Worm (Caenorhabditis elegans) whole organism, L1 larva: ENCODE data around the gene sra-28.

Experiments
- C04F5.9 ChIP-seq: sonication (generic microtip); optimal IDR thresholded peaks from 2 replicates; lab custom pipeline; 2016; ENCODE audit warnings: missing genetic modification characterization, missing compliant biosample characterization
- Y116A8C.19 ChIP-seq: sonication (generic microtip); optimal IDR thresholded peaks from 2 replicates; lab custom pipeline; 2016; ENCODE audit warnings: missing compliant biosample characterization, missing genetic modification characterization, borderline replicate concordance
- aha-1 ChIP-seq: fragments of 150-350 bp; optimal IDR thresholded peaks from 2 replicates; lab custom pipeline; 2014; ENCODE audit warnings: missing biosample characterization, missing genetic modification characterization
- alr-1 ChIP-seq: fragments of 200-800 bp; sonication (Bioruptor generic); optimal IDR thresholded peaks from 2 replicates; lab custom pipeline; 2018; ENCODE audit warnings: borderline replicate concordance, mild to moderate bottlenecking, missing genetic modification characterization, missing compliant biosample characterization
- blmp-1 ChIP-seq: fragments of 150-350 bp; optimal IDR thresholded peaks from 2 replicates; lab custom pipeline; 2014; ENCODE audit warnings: missing biosample characterization, missing genetic modification characterization
- ceh-63 ChIP-seq: fragments of 200-800 bp; sonication (Bioruptor generic); optimal IDR thresholded peaks from 2 replicates; lab custom pipeline; 2018; ENCODE audit warnings: mild to moderate bottlenecking, missing genetic modification characterization, missing compliant biosample characterization
- ceh-90 ChIP-seq: sonication (generic microtip); optimal IDR thresholded peaks from 2 replicates; lab custom pipeline; 2016; ENCODE audit warnings: missing genetic modification characterization, missing compliant biosample characterization
- ces-1 ChIP-seq: fragments of 150-350 bp; optimal IDR thresholded peaks from 2 replicates; lab custom pipeline; 2014; ENCODE audit warnings: missing biosample characterization, missing genetic modification reagents, missing genetic modification characterization
- dpl-1 ChIP-seq, 3 experiments: fragments of 150-350 bp in 2 of 3; sonication (generic microtip) in 1 of 3; optimal IDR thresholded peaks; 2 replicates each; lab custom pipeline; 2014 to 2017; ENCODE audit warnings: missing biosample characterization in 3 of 3, missing genetic modification characterization in 3 of 3, missing genetic modification reagents in 3 of 3
- efl-1 ChIP-seq, 4 experiments: fragments of 150-350 bp; optimal IDR thresholded peaks in 3 of 4; peaks in 1 of 4; 1 replicate in 1 of 4; 2 replicates in 3 of 4; lab custom pipeline; 2014; ENCODE audit warnings: missing biosample characterization in 2 of 4, missing genetic modification characterization in 2 of 4, missing genetic modification reagents in 2 of 4
- egl-13 ChIP-seq: sonication (generic microtip); optimal IDR thresholded peaks from 2 replicates; lab custom pipeline; 2016; ENCODE audit warnings: missing genotype, missing genetic modification reagents, missing genetic modification characterization, missing compliant biosample characterization
- egl-27 ChIP-seq, 2 experiments: fragments of 150-350 bp in 1 of 2; sonication (generic microtip); optimal IDR thresholded peaks; 3 replicates each; lab custom pipeline; 2017 to 2018; ENCODE audit warnings: missing biosample characterization in 2 of 2, missing genetic modification characterization in 2 of 2, missing genetic modification reagents in 2 of 2
- elt-2 ChIP-seq: sonication (generic microtip); optimal IDR thresholded peaks from 2 replicates; lab custom pipeline; 2016; ENCODE audit warnings: missing genetic modification characterization, mild to moderate bottlenecking, inconsistent platforms, missing compliant biosample characterization, missing genetic modification reagents
- ets-5 ChIP-seq: fragments of 200-800 bp; sonication (Bioruptor generic); IDR thresholded peaks from 2 replicates; pipeline ENCODE4 v1.3.6; 2022; ENCODE audit warnings: missing genetic modification characterization, missing compliant biosample characterization
- fkh-10 ChIP-seq: sonication (generic microtip); optimal IDR thresholded peaks from 2 replicates; lab custom pipeline; 2017; ENCODE audit warnings: missing biosample characterization, missing genetic modification reagents, missing genetic modification characterization
- hlh-17 ChIP-seq: fragments of 200-800 bp; sonication (Bioruptor generic); optimal IDR thresholded peaks from 2 replicates; lab custom pipeline; 2018; ENCODE audit warnings: missing genetic modification characterization, mild to moderate bottlenecking, missing compliant biosample characterization, moderate library complexity, borderline replicate concordance
- hlh-4 ChIP-seq: sonication (generic microtip); optimal IDR thresholded peaks from 2 replicates; lab custom pipeline; 2016; ENCODE audit warnings: mild to moderate bottlenecking, missing genetic modification characterization, missing compliant biosample characterization
- jun-1 ChIP-seq: fragments of 150-350 bp; optimal IDR thresholded peaks from 2 replicates; lab custom pipeline; 2014; ENCODE audit warnings: missing biosample characterization, missing genetic modification reagents, missing genetic modification characterization
- lin-13 ChIP-seq: fragments of 150-350 bp; optimal IDR thresholded peaks from 2 replicates; lab custom pipeline; 2014; ENCODE audit warnings: missing biosample characterization, missing genetic modification reagents, missing genetic modification characterization
- lin-14 ChIP-seq: fragments of 200-800 bp; sonication (Bioruptor generic); optimal IDR thresholded peaks from 2 replicates; lab custom pipeline; 2018; ENCODE audit warnings: mild to moderate bottlenecking, missing genetic modification characterization, moderate library complexity, missing compliant biosample characterization
- lin-15B ChIP-seq: fragments of 150-350 bp; sonication (generic microtip); optimal IDR thresholded peaks from 3 replicates; lab custom pipeline; 2014; ENCODE audit warnings: missing biosample characterization, missing genetic modification characterization
- lin-35 ChIP-seq, 2 experiments: fragments of 150-350 bp; optimal IDR thresholded peaks; 2 replicates each; lab custom pipeline; 2014; ENCODE audit warnings: missing biosample characterization in 2 of 2, missing genetic modification characterization in 2 of 2, missing genetic modification reagents in 2 of 2
- mdl-1 ChIP-seq, 2 experiments: fragments of 150-350 bp; optimal IDR thresholded peaks; 2 replicates each; lab custom pipeline; 2014 to 2017; ENCODE audit warnings: missing biosample characterization in 2 of 2, missing genetic modification characterization in 2 of 2, inconsistent platforms in 1 of 2
- mef-2 ChIP-seq: fragments of 150-350 bp; optimal IDR thresholded peaks from 2 replicates; lab custom pipeline; 2014; ENCODE audit warnings: missing biosample characterization, missing genetic modification characterization
- mep-1 ChIP-seq: fragments of 150-350 bp; optimal IDR thresholded peaks from 2 replicates; lab custom pipeline; 2014; ENCODE audit warnings: missing biosample characterization, missing genetic modification characterization
- nhr-11 ChIP-seq: fragments of 150-350 bp; optimal IDR thresholded peaks from 2 replicates; lab custom pipeline; 2014; ENCODE audit warnings: missing biosample characterization, missing genetic modification characterization
- nhr-12 ChIP-seq: sonication (generic microtip); optimal IDR thresholded peaks from 2 replicates; lab custom pipeline; 2017; ENCODE audit warnings: missing biosample characterization, missing genetic modification characterization
- nhr-19 ChIP-seq: fragments of 200-800 bp; sonication (Bioruptor generic); conservative IDR thresholded peaks from 2 replicates; pipeline ENCODE4 v1.3.6; 2022; ENCODE audit warnings: missing genetic modification characterization, missing compliant biosample characterization
- nhr-20 ChIP-seq: sonication (generic microtip); optimal IDR thresholded peaks from 2 replicates; lab custom pipeline; 2016; ENCODE audit warnings: mild to moderate bottlenecking, missing genetic modification characterization, missing compliant biosample characterization
- nhr-237 ChIP-seq: fragments of 150-350 bp; optimal IDR thresholded peaks from 2 replicates; lab custom pipeline; 2014; ENCODE audit warnings: missing biosample characterization, missing genetic modification characterization
- nhr-47 ChIP-seq: sonication (generic microtip); optimal IDR thresholded peaks from 2 replicates; lab custom pipeline; 2016; ENCODE audit warnings: mild to moderate bottlenecking, missing genetic modification characterization, moderate library complexity, missing compliant biosample characterization
- nhr-71 ChIP-seq: sonication (generic microtip); optimal IDR thresholded peaks from 2 replicates; lab custom pipeline; 2016; ENCODE audit warnings: mild to moderate bottlenecking, missing genetic modification characterization, moderate library complexity, missing compliant biosample characterization
- nhr-77 ChIP-seq: fragments of 150-350 bp; optimal IDR thresholded peaks from 2 replicates; lab custom pipeline; 2014; ENCODE audit warnings: missing biosample characterization, missing genetic modification characterization
- nhr-85 ChIP-seq: sonication (generic microtip); peaks from one replicate; lab custom pipeline; 2016; ENCODE audit warnings: missing genetic modification characterization, inconsistent platforms, missing compliant biosample characterization
- pag-3 ChIP-seq: sonication (generic microtip); optimal IDR thresholded peaks from 2 replicates; lab custom pipeline; 2017; ENCODE audit warnings: missing genetic modification characterization, mild to moderate bottlenecking, missing compliant biosample characterization, antibody characterized with exemption, borderline replicate concordance; ENCODE audit not compliant: insufficient read depth
- rnt-1 ChIP-seq: sonication (generic microtip); optimal IDR thresholded peaks from 2 replicates; lab custom pipeline; 2016; ENCODE audit warnings: mild to moderate bottlenecking, missing genetic modification characterization, moderate library complexity, missing compliant biosample characterization
- skn-1 ChIP-seq: fragments of 150-350 bp; optimal IDR thresholded peaks from 2 replicates; lab custom pipeline; 2014; ENCODE audit warnings: missing biosample characterization, missing genetic modification characterization
- sox-4 ChIP-seq: sonication (generic microtip); optimal IDR thresholded peaks from 2 replicates; lab custom pipeline; 2016; ENCODE audit warnings: missing genetic modification characterization, missing compliant biosample characterization
- sptf-1 ChIP-seq: fragments of 150-350 bp; optimal IDR thresholded peaks from 2 replicates; lab custom pipeline; 2014; ENCODE audit warnings: missing biosample characterization, missing genetic modification characterization
- sup-37 ChIP-seq: fragments of 200-800 bp; sonication (Bioruptor generic); optimal IDR thresholded peaks from 2 replicates; lab custom pipeline; 2018; ENCODE audit warnings: mild to moderate bottlenecking, missing genetic modification characterization, missing compliant biosample characterization
- swsn-7 ChIP-seq: sonication (generic microtip); optimal IDR thresholded peaks from 2 replicates; lab custom pipeline; 2016; ENCODE audit warnings: missing genetic modification characterization, missing compliant biosample characterization
- tbx-2 ChIP-seq: sonication (generic microtip); optimal IDR thresholded peaks from 2 replicates; lab custom pipeline; 2016; ENCODE audit warnings: missing genetic modification characterization, missing compliant biosample characterization
- tlp-1 ChIP-seq: fragments of 150-350 bp; optimal IDR thresholded peaks from 2 replicates; lab custom pipeline; 2014; ENCODE audit warnings: missing biosample characterization, missing genetic modification characterization
- unc-30 ChIP-seq: sonication (generic microtip); optimal IDR thresholded peaks from 2 replicates; lab custom pipeline; 2017; ENCODE audit warnings: missing biosample characterization, missing genetic modification characterization
- unc-86 ChIP-seq: sonication (generic microtip); optimal IDR thresholded peaks from 2 replicates; lab custom pipeline; 2016; ENCODE audit warnings: missing genetic modification characterization, missing compliant biosample characterization
- vab-15 ChIP-seq: sonication (generic microtip); optimal IDR thresholded peaks from 2 replicates; lab custom pipeline; 2017; ENCODE audit warnings: missing genotype, mild to moderate bottlenecking, missing genetic modification characterization, missing compliant biosample characterization
- xbp-1 ChIP-seq: sonication (generic microtip); optimal IDR thresholded peaks from 2 replicates; lab custom pipeline; 2016; ENCODE audit warnings: missing genetic modification characterization, missing compliant biosample characterization

The sra-28 gene

DNA sequence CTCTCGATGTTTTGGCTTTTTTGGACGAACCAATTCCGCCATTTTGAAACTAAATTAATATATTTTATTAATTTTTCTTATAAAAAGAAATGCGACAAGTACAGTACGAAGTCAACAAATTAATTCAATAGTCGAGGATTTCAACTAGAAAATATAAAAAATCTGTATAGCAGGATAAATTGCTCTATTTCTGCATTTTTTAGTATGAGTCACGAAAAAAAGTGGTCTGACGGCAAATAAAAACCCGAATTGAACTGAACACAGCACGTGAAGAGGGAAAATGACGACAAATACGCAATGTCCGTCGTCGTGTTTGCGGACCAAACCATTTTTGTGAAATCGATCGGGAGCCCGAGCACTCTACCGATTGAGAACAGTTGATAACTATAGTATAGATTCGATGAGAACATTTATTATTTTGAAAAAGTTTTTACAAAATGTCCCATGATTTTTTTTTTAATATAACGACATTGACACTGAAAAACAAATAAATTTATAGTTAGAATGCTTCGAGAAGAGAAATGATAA, 35.8 kb upstream of the sra-28 start, which contains the start of gene epg-5 (continued):
- no peak for TF ChIP-seq hlh-17
- no peak for TF ChIP-seq egl-13 (tag; lab: Kevin White, UChicago)
- no peak for TF ChIP-seq Y116A8C.19 (tag; lab: Kevin White, UChicago)
- TF ChIP-seq mep-1 (tag; lab: Kevin White, UChicago), result peak; percentile 65
- TF ChIP-seq nhr-47, result peak; percentile 8
- no peak for TF ChIP-seq ceh-90 (tag; lab: Kevin White, UChicago)
- no peak for TF ChIP-seq jun-1 (tag; lab: Kevin White, UChicago)
- TF ChIP-seq efl-1 (optimal IDR thresholded peaks at IDR 0.05; lab: Kevin White, UChicago), result peak; percentile 42 to 54
- peak; percentile 53 to 80 for TF ChIP-seq efl-1 (GFP tag; optimal IDR thresholded peaks at IDR 0.05 in 1 of 2; lab: Kevin White, UChicago)
- TF ChIP-seq vab-15, result no peak
- TF ChIP-seq nhr-12, result no peak
- no peak for TF ChIP-seq nhr-237
- no peak for TF ChIP-seq unc-86 (tag; lab: Kevin White, UChicago)
- TF ChIP-seq lin-35 (GFP tag; optimal IDR thresholded peaks at IDR 0.05; lab: Kevin White, UChicago), result peak; percentile 57 to 60
- peak in 2 of 3 experiments; percentile 46 to 54 for TF ChIP-seq dpl-1 (GFP tag; optimal IDR thresholded peaks at IDR 0.05; lab: Kevin White, UChicago)
- TF ChIP-seq ets-5 (GFP tag; lab: Robert Waterston, UW), result no peak
- no peak for TF ChIP-seq sptf-1 (tag; lab: Kevin White, UChicago)
- peak; percentile 8 for TF ChIP-seq tbx-2
- no peak for TF ChIP-seq nhr-77 (tag; lab: Kevin White, UChicago)
- peak; percentile 38 for TF ChIP-seq nhr-71 (tag; lab: Kevin White, UChicago)

DNA sequence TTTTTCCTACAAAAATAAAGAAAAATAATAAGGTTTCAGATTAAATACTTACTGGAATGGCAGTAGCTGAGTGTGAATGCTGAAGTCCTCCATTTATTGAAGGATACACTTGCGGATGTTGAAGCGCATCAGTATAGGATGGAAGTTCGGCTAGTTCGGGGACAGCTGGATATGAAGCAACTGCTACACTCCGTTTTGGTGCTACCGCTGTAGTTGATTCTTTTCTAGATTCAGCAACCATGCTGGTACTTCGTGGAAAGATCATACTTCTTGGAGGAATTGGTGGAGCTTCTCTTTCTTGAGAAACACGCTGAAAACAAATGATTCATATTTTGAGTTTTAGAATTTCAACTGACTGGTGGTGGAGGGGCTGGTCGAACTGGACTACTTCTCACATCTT, 35.0 kb upstream of the sra-28 start:
- TF ChIP-seq tlp-1 (tag; lab: Kevin White, UChicago), result no peak
- TF ChIP-seq nhr-11 (tag; lab: Kevin White, UChicago), result no peak
- TF ChIP-seq sup-37 (GFP tag; lab: Kevin White, UChicago), result no peak
- TF ChIP-seq unc-30 (tag; lab: Kevin White, UChicago), result no peak
- TF ChIP-seq vab-15, result no peak
- no peak for TF ChIP-seq fkh-10 (GFP tag; lab: Kevin White, UChicago)

DNA sequence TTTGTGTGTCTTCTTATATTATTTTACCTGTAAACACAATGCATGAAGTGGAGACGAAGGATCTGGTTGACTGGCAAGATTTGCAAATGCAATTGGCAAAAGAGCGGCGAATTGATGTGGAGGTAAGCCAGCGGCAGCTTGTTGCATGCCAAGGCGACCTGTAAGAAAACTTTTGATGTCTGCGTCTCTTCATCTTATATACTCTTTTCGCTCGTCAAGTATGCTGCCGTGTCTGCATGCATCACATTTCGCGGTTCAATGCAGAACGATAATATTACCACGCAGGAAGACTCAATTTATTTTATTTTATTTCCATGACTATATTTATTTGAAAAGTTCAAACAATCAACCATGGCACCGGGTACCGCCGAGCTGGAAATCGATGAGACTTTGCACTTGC, 27.4 kb upstream of the sra-28 start, which contains the start of gene vps-33.2:
Gene vps-33.2, plus strand, starts transcription at position 244 of the 400 bp plus-strand sequence.
- TF ChIP-seq dpl-1 (GFP tag; optimal IDR thresholded peaks at IDR 0.05; lab: Kevin White, UChicago), result peak; percentile 23 to 62 (median 60)
- TF ChIP-seq mep-1 (tag; lab: Kevin White, UChicago), result no peak
- no peak for TF ChIP-seq fkh-10 (GFP tag; lab: Kevin White, UChicago)
- no peak for TF ChIP-seq nhr-12
- TF ChIP-seq lin-14 (GFP tag; lab: Kevin White, UChicago), result peak; percentile 35
- no peak for TF ChIP-seq vab-15
- TF ChIP-seq lin-15B (tag; lab: Kevin White, UChicago), result no peak
- no peak for TF ChIP-seq egl-27 (tag; optimal IDR thresholded peaks at IDR 0.05; lab: Kevin White, UChicago)
- TF ChIP-seq hlh-17, result no peak
- no peak for TF ChIP-seq Y116A8C.19 (tag; lab: Kevin White, UChicago)
- TF ChIP-seq ceh-63 (GFP tag; lab: Kevin White, UChicago), result no peak
- TF ChIP-seq efl-1 (optimal IDR thresholded peaks at IDR 0.05; lab: Kevin White, UChicago), result peak; percentile 61 to 71
- peak; percentile 60 to 95 for TF ChIP-seq efl-1 (GFP tag; optimal IDR thresholded peaks at IDR 0.05 in 1 of 2; lab: Kevin White, UChicago)
- TF ChIP-seq xbp-1 (tag; lab: Kevin White, UChicago), result peak; percentile 33
- peak; percentile 57 for TF ChIP-seq nhr-85 (tag; lab: Kevin White, UChicago)
- no peak for TF ChIP-seq sox-4
- no peak for TF ChIP-seq aha-1 (tag; lab: Kevin White, UChicago)
- TF ChIP-seq mdl-1 (tag; optimal IDR thresholded peaks at IDR 0.05; lab: Kevin White, UChicago), result peak in 1 of 2 experiments; percentile 58
- peak; percentile 57 for TF ChIP-seq nhr-20 (tag; lab: Kevin White, UChicago)
- peak; percentile 61 for TF ChIP-seq swsn-7 (tag; lab: Kevin White, UChicago)
- peak; percentile 53 for TF ChIP-seq nhr-19
- no peak for TF ChIP-seq lin-13 (GFP tag; lab: Kevin White, UChicago)
- TF ChIP-seq hlh-4 (tag; lab: Kevin White, UChicago), result no peak
- peak; percentile 13 for TF ChIP-seq C04F5.9 (tag; lab: Kevin White, UChicago)
- no peak for TF ChIP-seq ces-1 (GFP tag; lab: Kevin White, UChicago)
- TF ChIP-seq blmp-1 (tag; lab: Kevin White, UChicago), result peak; percentile 4
- TF ChIP-seq rnt-1 (tag; lab: Kevin White, UChicago), result peak; percentile 68
- no peak for TF ChIP-seq tlp-1 (tag; lab: Kevin White, UChicago)
- no peak for TF ChIP-seq alr-1 (tag; lab: Kevin White, UChicago)
- peak; percentile 25 for TF ChIP-seq pag-3 (tag; lab: Kevin White, UChicago)
- TF ChIP-seq skn-1 (tag; lab: Kevin White, UChicago), result no peak
- TF ChIP-seq elt-2 (tag; lab: Kevin White, UChicago), result no peak
- no peak for TF ChIP-seq mef-2
- TF ChIP-seq sup-37 (GFP tag; lab: Kevin White, UChicago), result no peak
